Worm (Caenorhabditis elegans) whole organism, L2 larva: ENCODE results near the gene nipi-4.

Experiments
- alr-1 ChIP-seq: fragments of 150-350 bp; optimal IDR thresholded peaks from 2 replicates; lab custom pipeline; 2014; ENCODE audit warnings: missing biosample characterization, missing genetic modification characterization
- aly-2 ChIP-seq: fragments of 150-350 bp; optimal IDR thresholded peaks from 2 replicates; lab custom pipeline; 2014; ENCODE audit warnings: missing biosample characterization, missing genetic modification characterization
- mdl-1 ChIP-seq, 2 experiments: fragments of 150-350 bp in 1 of 2; sonication (generic microtip) in 1 of 2; optimal IDR thresholded peaks; 2 replicates each; lab custom pipeline; 2017; ENCODE audit warnings: missing biosample characterization in 2 of 2, missing genetic modification characterization in 2 of 2
- nhr-11 ChIP-seq: fragments of 150-350 bp; optimal IDR thresholded peaks from 2 replicates; lab custom pipeline; 2014; ENCODE audit warnings: missing biosample characterization, missing genetic modification characterization
- unc-62 ChIP-seq: fragments of 150-350 bp; optimal IDR thresholded peaks from 2 replicates; lab custom pipeline; 2014; ENCODE audit warnings: missing biosample characterization, missing genetic modification reagents, missing genetic modification characterization

DNA sequence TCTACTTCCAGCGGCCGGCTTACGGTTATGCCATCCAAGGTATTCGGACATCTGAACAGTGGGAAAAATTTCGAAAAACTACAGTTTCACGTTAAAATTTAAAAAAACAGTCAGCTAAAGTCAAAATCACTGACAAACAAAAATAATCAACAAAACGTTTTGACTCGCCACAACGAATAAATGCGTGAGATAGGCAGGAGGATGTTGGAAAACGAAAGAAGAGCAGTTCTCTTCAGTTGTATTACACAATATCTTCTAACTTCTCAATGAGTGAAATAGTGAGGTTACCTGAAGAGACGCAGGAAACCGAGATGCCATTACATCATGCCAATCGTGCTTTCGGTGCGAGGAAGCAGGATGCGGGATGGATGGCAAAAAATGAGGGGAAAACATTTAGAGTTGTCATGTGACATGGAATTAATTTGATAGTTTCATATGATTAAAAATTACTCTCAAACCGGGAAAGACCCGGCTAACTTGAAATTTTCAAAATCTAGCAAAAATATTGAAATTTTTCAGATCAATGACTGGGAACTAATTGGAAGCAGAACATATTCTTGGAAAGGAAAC, 23.3 kb upstream of the nipi-4 start, which contains the start of gene F40A3.6:
- no peak for TF ChIP-seq unc-62 (GFP tag; lab: Kevin White, UChicago)
- TF ChIP-seq nhr-11 (tag; lab: Kevin White, UChicago) = no peak
- TF ChIP-seq mdl-1 (tag; optimal IDR thresholded peaks at IDR 0.05; lab: Kevin White, UChicago) = no peak
- no peak for TF ChIP-seq aly-2 (tag; lab: Kevin White, UChicago)
- TF ChIP-seq alr-1 = no peak
